Worm (Caenorhabditis elegans) whole organism, L4/young adult: ENCODE results near the gene ost-1.

Source experiments
- dao-5 ChIP-seq: sonication (generic microtip); optimal IDR thresholded peaks from 2 replicates; lab custom pipeline; 2016; ENCODE audit warnings: missing genotype, missing genetic modification characterization, moderate library complexity, missing compliant biosample characterization
- him-1 ChIP-seq: sonication (generic microtip); optimal IDR thresholded peaks from 2 replicates; lab custom pipeline; 2016; ENCODE audit warnings: missing genotype, missing genetic modification reagents, missing genetic modification characterization, missing compliant biosample characterization

DNA sequence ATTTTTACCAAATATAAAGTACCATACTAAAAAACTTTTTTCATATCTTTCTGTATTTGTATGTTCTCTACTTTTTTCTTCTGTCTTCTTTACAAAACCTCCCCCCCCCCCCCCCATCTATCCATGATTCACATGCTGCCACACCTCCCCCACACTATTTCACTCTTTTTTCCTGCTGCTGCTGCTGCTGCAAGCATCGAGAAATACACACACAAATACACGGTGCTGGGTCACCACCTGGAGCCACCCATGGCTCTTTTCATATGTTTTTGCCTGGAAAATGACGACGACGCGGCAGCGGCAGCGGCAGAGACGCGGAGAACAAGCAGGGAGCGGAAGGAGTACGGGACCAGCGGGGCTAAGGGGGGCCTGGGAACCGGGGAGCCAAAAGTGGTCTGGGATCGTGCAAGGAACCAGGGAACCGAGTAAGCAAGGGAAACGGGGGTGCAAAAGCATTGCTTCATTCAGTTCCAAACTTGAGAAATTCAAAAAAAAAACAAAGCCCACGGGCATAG lies 38.4 kb upstream of the ost-1 start:
- TF ChIP-seq him-1 (tag; lab: Kevin White, UChicago) (no peak), dao-5 (tag; lab: Kevin White, UChicago) (no peak)
